Fruit fly (Drosophila melanogaster): ENCODE measurements around the gene spn-E.
A peak's percentile ranks its signal among the peaks of the same experiment; 100 is the strongest.

The spn-E gene

dm6 chr3R:15827559-15827958 is 9.7 kb upstream of the spn-E start:
- TF ChIP-seq noc (tag; optimal IDR thresholded peaks at IDR 0.05), result no peak

- TF ChIP-seq noc (tag; optimal IDR thresholded peaks at IDR 0.05), result no peak
Measured at dm6 chr3R:15832525-15832924, 4.7 kb upstream of the spn-E start, which contains the start of gene rec. rec (minus strand) TSS chr3R:15832632.

- no peak for TF ChIP-seq noc (tag; optimal IDR thresholded peaks at IDR 0.05)
Measured at dm6 chr3R:15833332-15833731, 3.9 kb upstream of the spn-E start, which contains the start of gene CG43318. CG43318 (minus strand) TSS chr3R:15833432.

- TF ChIP-seq noc (tag; optimal IDR thresholded peaks at IDR 0.05), result no peak
Measured at dm6 chr3R:15834375-15835031, 2.7 kb upstream of the spn-E start, which contains the start of the genes CG43317 and Arpc3A. CG43317 (minus strand) TSS chr3R:15834425. Arpc3A (plus strand) TSS chr3R:15834648.

- no peak for TF ChIP-seq noc (tag; optimal IDR thresholded peaks at IDR 0.05)
Measured at dm6 chr3R:15839294-15839693, 2.1 kb downstream of the spn-E start, which contains the start of gene Pbp45. Pbp45 (minus strand) TSS chr3R:15839515.

- TF ChIP-seq noc (tag; optimal IDR thresholded peaks at IDR 0.05), result no peak
Measured at dm6 chr3R:15846234-15846633, 9.0 kb downstream of the spn-E start, which contains the start of gene CG4546. CG4546 (plus strand) TSS chr3R:15846534.

dm6 chr3R:15851912-15852311 is 14.7 kb downstream of the spn-E start:
- TF ChIP-seq noc (tag; optimal IDR thresholded peaks at IDR 0.05), result no peak

dm6 chr3R:15853347-15853746 is 16.1 kb downstream of the spn-E start, which contains the start of gene cv-d:
cv-d (minus strand) TSS chr3R:15853581.
- peak; percentile 13 for TF ChIP-seq noc (tag; optimal IDR thresholded peaks at IDR 0.05)

- peak; percentile 49 for TF ChIP-seq noc (tag; optimal IDR thresholded peaks at IDR 0.05)
Measured at dm6 chr3R:15857189-15857767, 20.1 kb downstream of the spn-E start, which contains the start of gene Hmt-1. Hmt-1 (minus strand) TSS chr3R:15857470.

- no peak for TF ChIP-seq noc (tag; optimal IDR thresholded peaks at IDR 0.05)
Measured at dm6 chr3R:15859896-15860295, 22.7 kb downstream of the spn-E start, which contains the start of gene CG9632. CG9632 (plus strand) TSS chr3R:15860196.

- no peak for TF ChIP-seq noc (tag; optimal IDR thresholded peaks at IDR 0.05)
Measured at dm6 chr3R:15872829-15873440, 35.7 kb downstream of the spn-E start.

- TF ChIP-seq noc (tag; optimal IDR thresholded peaks at IDR 0.05), result no peak
Measured at dm6 chr3R:15875611-15876010, 38.4 kb downstream of the spn-E start, which contains the start of gene CG31183. CG31183 (minus strand) TSS chr3R:15875939.

- TF ChIP-seq noc (tag; optimal IDR thresholded peaks at IDR 0.05), result no peak
Measured at dm6 chr3R:15891188-15891820, 54.1 kb downstream of the spn-E start.

Data from whole organism, larva.